Worm (Caenorhabditis elegans) whole organism, young adult: ENCODE measurements around the gene ocr-3.

Experiments used
- B0019.2 ChIP-seq: fragments of 200-800 bp; sonication (Bioruptor generic); conservative IDR thresholded peaks from 2 replicates; pipeline ENCODE4 v1.3.6; 2022; ENCODE audit warnings: missing genetic modification reagents, missing genetic modification characterization, missing compliant biosample characterization
- B0035.1 ChIP-seq: sonication (generic microtip); optimal IDR thresholded peaks from 2 replicates; lab custom pipeline; 2016; ENCODE audit warnings: missing genetic modification characterization, mild to moderate bottlenecking, missing compliant biosample characterization, missing genotype, missing genetic modification reagents
- B0336.3 ChIP-seq: fragments of 200-800 bp; sonication (Bioruptor generic); IDR thresholded peaks from 2 replicates; pipeline ENCODE4 v1.3.6; 2022; ENCODE audit warnings: missing genetic modification characterization, missing compliant biosample characterization
- F22D6.2 ChIP-seq: sonication (generic microtip); optimal IDR thresholded peaks from 2 replicates; lab custom pipeline; 2016; ENCODE audit warnings: mild to moderate bottlenecking, missing genetic modification characterization, missing compliant biosample characterization
- F23B12.7 ChIP-seq: sonication (generic microtip); optimal IDR thresholded peaks from 2 replicates; lab custom pipeline; 2017; ENCODE audit warnings: missing genetic modification characterization, mild to moderate bottlenecking, missing compliant biosample characterization, antibody characterized with exemption, moderate library complexity; ENCODE audit not compliant: insufficient read depth
- F33H1.4 ChIP-seq: fragments of 200-800 bp; sonication (Bioruptor generic); IDR thresholded peaks from 2 replicates; pipeline ENCODE4 v1.3.6; 2022; ENCODE audit warnings: missing genetic modification reagents, missing genetic modification characterization, missing compliant biosample characterization
- F39B2.1 ChIP-seq: fragments of 200-800 bp; sonication (Bioruptor generic); IDR thresholded peaks from 2 replicates; pipeline ENCODE4 v1.3.6; 2022; ENCODE audit warnings: missing genetic modification reagents, missing genetic modification characterization, missing compliant biosample characterization
- F55B11.4 ChIP-seq: sonication (generic microtip); optimal IDR thresholded peaks from 2 replicates; lab custom pipeline; 2016; ENCODE audit warnings: missing compliant biosample characterization, missing genetic modification characterization, borderline replicate concordance; ENCODE audit not compliant: insufficient read depth
- K12H6.12 ChIP-seq: fragments of 200-800 bp; sonication (Bioruptor generic); optimal IDR thresholded peaks from 2 replicates; lab custom pipeline; 2018; ENCODE audit warnings: mild to moderate bottlenecking, missing genetic modification characterization, missing compliant biosample characterization
- Y53G8AR.9 ChIP-seq: fragments of 200-800 bp; sonication (Bioruptor generic); conservative IDR thresholded peaks from 2 replicates; pipeline ENCODE4 v1.3.6; 2022; ENCODE audit warnings: missing genetic modification reagents, missing genetic modification characterization, missing compliant biosample characterization
- Y56A3A.18 ChIP-seq: fragments of 200-800 bp; sonication (Bioruptor generic); IDR thresholded peaks from 2 replicates; pipeline ENCODE4 v1.3.6; 2022; ENCODE audit warnings: missing genetic modification reagents, missing genetic modification characterization, missing compliant biosample characterization
- aptf-3 ChIP-seq: fragments of 200-800 bp; sonication (Bioruptor generic); IDR thresholded peaks from 2 replicates; pipeline ENCODE4 v1.3.6; 2022; ENCODE audit warnings: missing genetic modification characterization, missing compliant biosample characterization
- athp-1 ChIP-seq: sonication (generic microtip); optimal IDR thresholded peaks from 2 replicates; lab custom pipeline; 2017; ENCODE audit warnings: mild to moderate bottlenecking, missing genetic modification characterization, missing compliant biosample characterization
- attf-5 ChIP-seq: fragments of 200-800 bp; sonication (Bioruptor generic); optimal IDR thresholded peaks from 2 replicates; lab custom pipeline; 2018; ENCODE audit warnings: mild to moderate bottlenecking, missing genetic modification characterization, missing compliant biosample characterization
- ccch-3 ChIP-seq: fragments of 200-800 bp; sonication (Bioruptor generic); optimal IDR thresholded peaks from 2 replicates; lab custom pipeline; 2018; ENCODE audit warnings: mild to moderate bottlenecking, missing genetic modification characterization, missing compliant biosample characterization
- cebp-1 ChIP-seq, 2 experiments: fragments of 200-800 bp in 1 of 2; sonication (Bioruptor generic) in 1 of 2; sonication (generic microtip) in 1 of 2; IDR thresholded peaks in 1 of 2; optimal IDR thresholded peaks in 1 of 2; 2 replicates each; pipeline versions ENCODE4 v1.3.6 to Lab custom; 2017 to 2022; ENCODE audit warnings: missing compliant biosample characterization in 2 of 2, missing genetic modification characterization in 2 of 2, mild to moderate bottlenecking in 1 of 2, missing genetic modification reagents in 1 of 2, moderate library complexity in 1 of 2
- cebp-2 ChIP-seq: fragments of 200-800 bp; sonication (Bioruptor generic); IDR thresholded peaks from 2 replicates; pipeline ENCODE4 v1.3.6; 2022; ENCODE audit warnings: missing genetic modification characterization, missing compliant biosample characterization
- ceh-27 ChIP-seq: fragments of 200-800 bp; sonication (Bioruptor generic); optimal IDR thresholded peaks from 2 replicates; lab custom pipeline; 2018; ENCODE audit warnings: mild to moderate bottlenecking, missing genetic modification characterization, moderate library complexity, missing compliant biosample characterization
- dox-1 ChIP-seq: fragments of 200-800 bp; sonication (Bioruptor generic); IDR thresholded peaks from 2 replicates; pipeline ENCODE4 v1.3.6; 2022; ENCODE audit warnings: missing genetic modification reagents, missing genetic modification characterization, missing compliant biosample characterization
- egrh-3 ChIP-seq: fragments of 200-800 bp; sonication (Bioruptor generic); IDR thresholded peaks from 2 replicates; pipeline ENCODE4 v1.3.6; 2022; ENCODE audit warnings: missing genetic modification reagents, missing genetic modification characterization, missing compliant biosample characterization
- ets-4 ChIP-seq: fragments of 200-800 bp; sonication (Bioruptor generic); optimal IDR thresholded peaks from 2 replicates; lab custom pipeline; 2018; ENCODE audit warnings: mild to moderate bottlenecking, missing genetic modification characterization, missing compliant biosample characterization
- gei-17 ChIP-seq: fragments of 200-800 bp; sonication (Bioruptor generic); optimal IDR thresholded peaks from 2 replicates; lab custom pipeline; 2018; ENCODE audit warnings: mild to moderate bottlenecking, missing genetic modification characterization, missing compliant biosample characterization
- let-526 ChIP-seq: fragments of 200-800 bp; sonication (Bioruptor generic); IDR thresholded peaks from 2 replicates; pipeline ENCODE4 v1.3.6; 2022; ENCODE audit warnings: missing genetic modification reagents, missing genetic modification characterization, missing compliant biosample characterization
- lin-40 ChIP-seq: sonication (generic microtip); optimal IDR thresholded peaks from 2 replicates; lab custom pipeline; 2016; ENCODE audit warnings: missing genetic modification characterization, mild to moderate bottlenecking, missing compliant biosample characterization, missing genotype, missing genetic modification reagents
- lin-54 ChIP-seq: fragments of 200-800 bp; sonication (Bioruptor generic); optimal IDR thresholded peaks from 2 replicates; lab custom pipeline; 2018; ENCODE audit warnings: mild to moderate bottlenecking, missing genetic modification characterization, missing compliant biosample characterization
- lsy-27 ChIP-seq: sonication (generic microtip); optimal IDR thresholded peaks from 2 replicates; lab custom pipeline; 2017; ENCODE audit warnings: missing genetic modification characterization, mild to moderate bottlenecking, missing compliant biosample characterization, antibody characterized with exemption, missing genotype, borderline replicate concordance; ENCODE audit not compliant: insufficient read depth
- madf-10 ChIP-seq: sonication (generic microtip); optimal IDR thresholded peaks from 2 replicates; lab custom pipeline; 2016; ENCODE audit warnings: mild to moderate bottlenecking, missing genetic modification characterization, missing compliant biosample characterization
- mcd-1 ChIP-seq: fragments of 200-800 bp; sonication (Bioruptor generic); IDR thresholded peaks from 2 replicates; pipeline ENCODE4 v1.3.6; 2022; ENCODE audit warnings: missing genetic modification reagents, missing genetic modification characterization, missing compliant biosample characterization
- mxl-1 ChIP-seq: sonication (generic microtip); optimal IDR thresholded peaks from 2 replicates; lab custom pipeline; 2016; ENCODE audit warnings: missing genetic modification characterization, missing compliant biosample characterization
- nfyb-1 ChIP-seq: fragments of 200-800 bp; sonication (Bioruptor generic); IDR thresholded peaks from 2 replicates; pipeline ENCODE4 v1.3.6; 2022; ENCODE audit warnings: missing genetic modification reagents, missing genetic modification characterization, missing compliant biosample characterization
- nhr-179 ChIP-seq: sonication (generic microtip); optimal IDR thresholded peaks from 2 replicates; lab custom pipeline; 2016; ENCODE audit warnings: mild to moderate bottlenecking, missing genetic modification characterization, missing compliant biosample characterization
- nhr-80 ChIP-seq: sonication (generic microtip); optimal IDR thresholded peaks from 2 replicates; lab custom pipeline; 2016; ENCODE audit warnings: missing genetic modification characterization, missing compliant biosample characterization
- somi-1 ChIP-seq: fragments of 200-800 bp; sonication (Bioruptor generic); optimal IDR thresholded peaks from 2 replicates; lab custom pipeline; 2018; ENCODE audit warnings: mild to moderate bottlenecking, missing genetic modification characterization, missing compliant biosample characterization
- tbp1 ChIP-seq: fragments of 200-800 bp; sonication (Bioruptor generic); optimal IDR thresholded peaks from 2 replicates; lab custom pipeline; 2018; ENCODE audit warnings: mild to moderate bottlenecking, missing genetic modification characterization, missing compliant biosample characterization
- tlf-1 ChIP-seq: fragments of 200-800 bp; sonication (Bioruptor generic); optimal IDR thresholded peaks from 2 replicates; lab custom pipeline; 2018; ENCODE audit warnings: mild to moderate bottlenecking, missing genetic modification characterization, missing compliant biosample characterization
- zfh-2 ChIP-seq: fragments of 200-800 bp; sonication (Bioruptor generic); conservative IDR thresholded peaks from 2 replicates; pipeline ENCODE4 v1.3.6; 2022; ENCODE audit warnings: missing genetic modification reagents, missing genetic modification characterization, missing compliant biosample characterization
- ztf-18 ChIP-seq: sonication (generic microtip); optimal IDR thresholded peaks from 2 replicates; lab custom pipeline; 2016; ENCODE audit warnings: missing genotype, mild to moderate bottlenecking, missing genetic modification characterization, missing compliant biosample characterization
- ztf-26 ChIP-seq: sonication (generic microtip); optimal IDR thresholded peaks from 2 replicates; lab custom pipeline; 2017; ENCODE audit warnings: missing genetic modification characterization, missing compliant biosample characterization

Gene ocr-3

DNA sequence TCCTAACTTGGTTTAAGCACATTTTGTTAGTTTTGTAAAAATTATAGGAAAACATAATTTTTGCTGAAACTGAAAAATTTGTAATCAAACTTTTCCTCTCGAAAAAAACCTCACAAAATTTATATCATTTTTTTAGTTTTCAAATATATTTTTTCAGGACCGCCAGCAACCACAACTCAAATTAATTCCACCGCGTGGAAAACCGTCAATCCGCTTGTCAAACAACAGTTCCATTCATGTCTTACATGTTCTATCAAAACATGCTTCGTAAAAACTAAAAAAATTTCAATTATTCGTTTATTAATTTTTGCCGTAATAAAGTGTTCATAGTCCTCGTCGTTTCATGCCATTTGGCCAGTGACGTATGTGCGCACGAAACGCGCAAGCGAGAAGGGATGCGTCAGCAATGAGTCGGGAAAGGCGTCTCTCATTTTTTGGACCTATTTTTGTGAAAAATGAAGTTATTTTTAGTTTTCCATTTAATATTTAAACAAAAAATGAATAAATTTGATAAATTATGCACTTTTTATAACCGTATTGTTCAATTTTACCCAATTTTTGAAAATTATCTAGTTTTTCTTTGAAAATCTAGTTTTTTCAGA, 4.9 kb downstream of the ocr-3 start, which contains the start of gene ucr-2.2 (continued):
- TF ChIP-seq B0019.2 (GFP tag; lab: Robert Waterston, UW) (no peak), dox-1 (GFP tag; lab: Robert Waterston, UW) (peak; percentile 89), nfyb-1 (no peak), let-526 (GFP tag; lab: Robert Waterston, UW) (no peak), F39B2.1 (GFP tag; lab: Robert Waterston, UW) (no peak), zfh-2 (GFP tag; lab: Robert Waterston, UW) (peak; percentile 52; the same call in 1 of the 2 replicates), cebp-2 (GFP tag; lab: Robert Waterston, UW) (no peak), ceh-27 (GFP tag; lab: Kevin White, UChicago) (peak; percentile 65), lin-40 (peak; percentile 87), F33H1.4 (GFP tag; lab: Robert Waterston, UW) (no peak), K12H6.12 (tag; lab: Kevin White, UChicago) (peak; percentile 61), tlf-1 (GFP tag; lab: Kevin White, UChicago) (peak; percentile 36), Y56A3A.18 (no peak), attf-5 (GFP tag; lab: Kevin White, UChicago) (peak; percentile 83), F23B12.7 (peak; percentile 68), B0035.1 (tag; lab: Kevin White, UChicago) (no peak), nhr-179 (tag; lab: Kevin White, UChicago) (no peak), ccch-3 (GFP tag; lab: Kevin White, UChicago) (no peak), ztf-18 (tag; lab: Kevin White, UChicago) (peak; percentile 96), ztf-26 (peak; percentile 71), F22D6.2 (tag; lab: Kevin White, UChicago) (peak; percentile 30), aptf-3 (no peak), madf-10 (tag; lab: Kevin White, UChicago) (peak; percentile 46), nhr-80 (peak; percentile 87), lsy-27 (tag; lab: Kevin White, UChicago) (no peak), athp-1 (tag; lab: Kevin White, UChicago) (no peak), Y53G8AR.9 (GFP tag; lab: Robert Waterston, UW) (peak; percentile 64; the same call in 1 of the 2 replicates), gei-17 (GFP tag; lab: Kevin White, UChicago) (peak; percentile 60), ets-4 (GFP tag; lab: Kevin White, UChicago) (no peak), tbp1 (GFP tag; lab: Kevin White, UChicago) (peak; percentile 61), mcd-1 (GFP tag; lab: Robert Waterston, UW) (peak; percentile 76), F55B11.4 (no peak), cebp-1 (GFP tag; IDR thresholded peaks at IDR 0.05; lab: Robert Waterston, UW) (peak; percentile 44; the same call in 1 of the 2 replicates), cebp-1 (tag; optimal IDR thresholded peaks at IDR 0.05; lab: Kevin White, UChicago) (peak; percentile 82), B0336.3 (GFP tag; lab: Robert Waterston, UW) (peak; percentile 49; the same call in 1 of the 2 replicates), lin-54 (GFP tag; lab: Kevin White, UChicago) (peak; percentile 68), somi-1 (GFP tag; lab: Kevin White, UChicago) (peak; percentile 34)

DNA sequence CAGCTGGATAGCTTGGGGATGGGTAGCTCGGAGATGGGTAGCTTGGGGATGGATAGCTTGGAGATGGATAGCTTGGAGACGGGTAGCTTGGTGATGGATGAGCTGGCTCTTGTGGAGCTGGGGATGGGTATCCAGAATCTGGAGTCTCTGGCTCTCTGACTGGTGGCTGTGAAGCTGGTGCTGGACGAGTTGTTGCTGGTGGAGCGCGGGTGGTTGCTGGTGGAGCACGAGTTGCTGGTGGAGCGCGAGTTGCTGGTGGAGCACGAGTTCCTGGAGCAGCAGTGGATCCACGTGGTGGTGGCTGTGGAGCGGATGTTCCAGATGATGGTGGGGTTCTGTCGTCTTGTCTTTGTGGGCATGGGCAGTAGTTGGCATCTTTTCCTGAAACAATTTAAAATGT, 6.7 kb downstream of the ocr-3 start:
- TF ChIP-seq egrh-3 = peak; percentile 68; the same call in 1 of the 2 replicates
- no peak for TF ChIP-seq mxl-1
- peak; percentile 70 for TF ChIP-seq zfh-2 (GFP tag; lab: Robert Waterston, UW)
